Worm (Caenorhabditis elegans) whole organism, L1 larva: ENCODE measurements around the gene C17H11.6.

Experiments used
- ceh-8 ChIP-seq: fragments of 200-800 bp; sonication (Bioruptor generic); optimal IDR thresholded peaks from 2 replicates; lab custom pipeline; 2018; ENCODE audit warnings: mild to moderate bottlenecking, missing genetic modification characterization, moderate library complexity, missing compliant biosample characterization
- dpl-1 ChIP-seq, 3 experiments: fragments of 150-350 bp in 2 of 3; sonication (generic microtip) in 1 of 3; optimal IDR thresholded peaks; 2 replicates each; lab custom pipeline; 2014 to 2017; ENCODE audit warnings: missing biosample characterization in 3 of 3, missing genetic modification characterization in 3 of 3, missing genetic modification reagents in 3 of 3
- fkh-10 ChIP-seq: sonication (generic microtip); optimal IDR thresholded peaks from 2 replicates; lab custom pipeline; 2017; ENCODE audit warnings: missing biosample characterization, missing genetic modification reagents, missing genetic modification characterization
- lsy-2 ChIP-seq, 2 experiments: fragments of 150-350 bp; optimal IDR thresholded peaks; 2 replicates each; lab custom pipeline; 2014; ENCODE audit warnings: missing biosample characterization in 2 of 2, missing genetic modification characterization in 2 of 2
- mdl-1 ChIP-seq, 2 experiments: fragments of 150-350 bp; optimal IDR thresholded peaks; 2 replicates each; lab custom pipeline; 2014 to 2017; ENCODE audit warnings: missing biosample characterization in 2 of 2, missing genetic modification characterization in 2 of 2, inconsistent platforms in 1 of 2
- nhr-11 ChIP-seq: fragments of 150-350 bp; optimal IDR thresholded peaks from 2 replicates; lab custom pipeline; 2014; ENCODE audit warnings: missing biosample characterization, missing genetic modification characterization
- nhr-28 ChIP-seq: fragments of 150-350 bp; optimal IDR thresholded peaks from 2 replicates; lab custom pipeline; 2014; ENCODE audit warnings: missing biosample characterization, missing genetic modification characterization
- nhr-47 ChIP-seq: sonication (generic microtip); optimal IDR thresholded peaks from 2 replicates; lab custom pipeline; 2016; ENCODE audit warnings: mild to moderate bottlenecking, missing genetic modification characterization, moderate library complexity, missing compliant biosample characterization
- skn-1 ChIP-seq: fragments of 150-350 bp; optimal IDR thresholded peaks from 2 replicates; lab custom pipeline; 2014; ENCODE audit warnings: missing biosample characterization, missing genetic modification characterization
- snpc-4 ChIP-seq: fragments of 150-350 bp; optimal IDR thresholded peaks from 2 replicates; lab custom pipeline; 2014; ENCODE audit warnings: missing biosample characterization, missing genetic modification characterization

DNA sequence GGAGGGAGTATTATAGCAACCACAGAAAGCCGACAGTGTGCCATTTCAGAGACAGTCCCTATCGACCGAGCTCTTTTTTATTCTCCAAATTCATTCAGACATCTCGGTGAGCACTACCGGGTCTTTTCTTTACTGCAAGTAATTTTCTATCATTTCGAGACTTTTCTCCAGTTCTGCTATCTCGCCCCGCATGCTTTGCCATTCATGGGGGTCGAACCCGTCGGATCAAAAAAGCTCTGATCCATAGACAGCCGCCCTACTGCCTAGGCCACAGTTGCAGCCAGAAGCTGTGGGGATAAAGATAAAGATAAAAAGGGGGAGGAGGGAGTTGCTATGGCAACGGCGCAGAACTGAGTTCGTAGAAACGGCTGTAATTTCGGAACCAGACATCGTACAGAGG, 52.2 kb downstream of the C17H11.6 start:
- TF ChIP-seq skn-1 (tag; lab: Kevin White, UChicago) (no peak), lsy-2 (tag; optimal IDR thresholded peaks at IDR 0.05; lab: Kevin White, UChicago) (no peak), fkh-10 (no peak), nhr-11 (no peak), ceh-8 (peak; percentile 16), nhr-28 (no peak), nhr-47 (tag; lab: Kevin White, UChicago) (peak; percentile 39), snpc-4 (tag; lab: Kevin White, UChicago) (no peak), dpl-1 (GFP tag; optimal IDR thresholded peaks at IDR 0.05; lab: Kevin White, UChicago) (no peak), mdl-1 (tag; optimal IDR thresholded peaks at IDR 0.05; lab: Kevin White, UChicago) (no peak)
